Worm (Caenorhabditis elegans) whole organism, late embryonic: ENCODE data around the gene smz-1.

Source experiments
- C08G9.2 ChIP-seq: sonication (generic microtip); optimal IDR thresholded peaks from 2 replicates; lab custom pipeline; 2016; ENCODE audit warnings: mild to moderate bottlenecking, missing genetic modification characterization, moderate library complexity, missing compliant biosample characterization
- ceh-19 ChIP-seq: fragments of 200-800 bp; sonication (Bioruptor generic); optimal IDR thresholded peaks from 2 replicates; lab custom pipeline; 2018; ENCODE audit warnings: mild to moderate bottlenecking, missing genetic modification characterization, missing compliant biosample characterization
- ceh-6 ChIP-seq: fragments of 200-800 bp; sonication (Bioruptor generic); optimal IDR thresholded peaks from 2 replicates; lab custom pipeline; 2018; ENCODE audit warnings: mild to moderate bottlenecking, missing genetic modification characterization, missing compliant biosample characterization
- tbx-2 ChIP-seq: sonication (generic microtip); optimal IDR thresholded peaks from 2 replicates; lab custom pipeline; 2016; ENCODE audit warnings: missing genetic modification characterization, missing compliant biosample characterization

- TF ChIP-seq ceh-19 (GFP tag; lab: Kevin White, UChicago) = no peak
- TF ChIP-seq ceh-6 = no peak
- no peak for TF ChIP-seq C08G9.2 (tag; lab: Kevin White, UChicago)
- no peak for TF ChIP-seq tbx-2 (tag; lab: Kevin White, UChicago)
Measured at ce11 chrIV:12438359-12438758, 16.5 kb upstream of the smz-1 start, which contains the start of gene clec-185.
